Worm (Caenorhabditis elegans) whole organism, early embryonic: ENCODE data around the gene C47E8.3.

Experiments used
- B0310.2 ChIP-seq: sonication (generic microtip); optimal IDR thresholded peaks from 2 replicates; lab custom pipeline; 2016; ENCODE audit warnings: mild to moderate bottlenecking, missing genetic modification characterization, missing compliant biosample characterization
- F13C5.2 ChIP-seq: sonication (generic microtip); optimal IDR thresholded peaks from 2 replicates; lab custom pipeline; 2017; ENCODE audit warnings: mild to moderate bottlenecking, missing genetic modification characterization, inconsistent platforms, missing compliant biosample characterization
- aly-1 ChIP-seq: sonication (generic microtip); optimal IDR thresholded peaks from 2 replicates; lab custom pipeline; 2016; ENCODE audit warnings: missing genetic modification characterization, missing compliant biosample characterization
- ama-1 ChIP-seq: fragments of 150-350 bp; optimal IDR thresholded peaks from 2 replicates; lab custom pipeline; 2014
- ceh-13 ChIP-seq: fragments of 200-800 bp; sonication (Bioruptor generic); optimal IDR thresholded peaks from 2 replicates; lab custom pipeline; 2018; ENCODE audit warnings: mild to moderate bottlenecking, missing genetic modification characterization, missing compliant biosample characterization
- ceh-36 ChIP-seq: sonication (generic microtip); optimal IDR thresholded peaks from 2 replicates; lab custom pipeline; 2016; ENCODE audit warnings: missing genetic modification characterization, inconsistent platforms, missing compliant biosample characterization
- ets-7 ChIP-seq: sonication (generic microtip); optimal IDR thresholded peaks from 2 replicates; lab custom pipeline; 2016; ENCODE audit warnings: missing genotype, missing genetic modification characterization, missing compliant biosample characterization
- flt-1 ChIP-seq: fragments of 200-800 bp; sonication (Bioruptor generic); IDR thresholded peaks from 2 replicates; pipeline ENCODE4 v1.3.6; 2022; ENCODE audit warnings: missing genetic modification characterization, missing compliant biosample characterization
- hmbx-1 ChIP-seq: sonication (generic microtip); optimal IDR thresholded peaks from 2 replicates; lab custom pipeline; 2016; ENCODE audit warnings: mild to moderate bottlenecking, missing genetic modification characterization, missing compliant biosample characterization
- hmg-4 ChIP-seq: fragments of 200-800 bp; sonication (Bioruptor generic); optimal IDR thresholded peaks from 2 replicates; lab custom pipeline; 2018; ENCODE audit warnings: mild to moderate bottlenecking, missing genetic modification characterization, missing compliant biosample characterization
- hnd-1 ChIP-seq: sonication (generic microtip); optimal IDR thresholded peaks from 2 replicates; lab custom pipeline; 2016; ENCODE audit warnings: missing genetic modification characterization, missing compliant biosample characterization
- pes-1 ChIP-seq: fragments of 200-800 bp; sonication (Bioruptor generic); IDR thresholded peaks from 2 replicates; pipeline ENCODE4 v1.3.6; 2022; ENCODE audit warnings: missing genetic modification reagents, missing genetic modification characterization, missing compliant biosample characterization
- scrt-1 ChIP-seq: fragments of 200-800 bp; sonication (Bioruptor generic); IDR thresholded peaks from 2 replicates; pipeline ENCODE4 v1.3.6; 2022; ENCODE audit warnings: missing genetic modification characterization, missing compliant biosample characterization
- sea-1 ChIP-seq: fragments of 200-800 bp; sonication (Bioruptor generic); conservative IDR thresholded peaks from 2 replicates; pipeline ENCODE4 v1.3.6; 2022; ENCODE audit warnings: missing genetic modification characterization, missing compliant biosample characterization
- tbx-11 ChIP-seq: fragments of 200-800 bp; sonication (Bioruptor generic); IDR thresholded peaks from 2 replicates; pipeline ENCODE4 v1.3.6; 2022; ENCODE audit warnings: missing genetic modification characterization, missing compliant biosample characterization
- tbx-37 ChIP-seq: fragments of 200-800 bp; sonication (Bioruptor generic); conservative IDR thresholded peaks from 2 replicates; pipeline ENCODE4 v1.3.6; 2022; ENCODE audit warnings: missing genetic modification reagents, missing genetic modification characterization, missing compliant biosample characterization
- tra-4 ChIP-seq: sonication (generic microtip); optimal IDR thresholded peaks from 2 replicates; lab custom pipeline; 2017; ENCODE audit warnings: missing genetic modification characterization, missing compliant biosample characterization

C47E8.3 gene

ce11 chrV:14683926-14684325, 3.8 kb downstream of the C47E8.3 start:
- no peak for TF ChIP-seq ceh-36 (tag; lab: Kevin White, UChicago)
- no peak for TF ChIP-seq hmbx-1 (tag; lab: Kevin White, UChicago)
- TF ChIP-seq flt-1 (GFP tag; lab: Robert Waterston, UW): no peak
- TF ChIP-seq tbx-37: no peak
- TF ChIP-seq B0310.2 (tag; lab: Kevin White, UChicago): no peak
- no peak for TF ChIP-seq hmg-4 (GFP tag; lab: Kevin White, UChicago)
- TF ChIP-seq F13C5.2 (tag; lab: Kevin White, UChicago): no peak
- TF ChIP-seq ceh-13: no peak
- no peak for TF ChIP-seq sea-1 (GFP tag; lab: Robert Waterston, UW)
- no peak for TF ChIP-seq aly-1 (tag; lab: Kevin White, UChicago)
- no peak for TF ChIP-seq pes-1 (GFP tag; lab: Robert Waterston, UW)
- no peak for TF ChIP-seq hnd-1 (tag; lab: Kevin White, UChicago)
- TF ChIP-seq ama-1 (lab: Kevin White, UChicago): no peak
- TF ChIP-seq ets-7 (tag; lab: Kevin White, UChicago): no peak
- TF ChIP-seq scrt-1 (GFP tag; lab: Robert Waterston, UW): no peak

DNA sequence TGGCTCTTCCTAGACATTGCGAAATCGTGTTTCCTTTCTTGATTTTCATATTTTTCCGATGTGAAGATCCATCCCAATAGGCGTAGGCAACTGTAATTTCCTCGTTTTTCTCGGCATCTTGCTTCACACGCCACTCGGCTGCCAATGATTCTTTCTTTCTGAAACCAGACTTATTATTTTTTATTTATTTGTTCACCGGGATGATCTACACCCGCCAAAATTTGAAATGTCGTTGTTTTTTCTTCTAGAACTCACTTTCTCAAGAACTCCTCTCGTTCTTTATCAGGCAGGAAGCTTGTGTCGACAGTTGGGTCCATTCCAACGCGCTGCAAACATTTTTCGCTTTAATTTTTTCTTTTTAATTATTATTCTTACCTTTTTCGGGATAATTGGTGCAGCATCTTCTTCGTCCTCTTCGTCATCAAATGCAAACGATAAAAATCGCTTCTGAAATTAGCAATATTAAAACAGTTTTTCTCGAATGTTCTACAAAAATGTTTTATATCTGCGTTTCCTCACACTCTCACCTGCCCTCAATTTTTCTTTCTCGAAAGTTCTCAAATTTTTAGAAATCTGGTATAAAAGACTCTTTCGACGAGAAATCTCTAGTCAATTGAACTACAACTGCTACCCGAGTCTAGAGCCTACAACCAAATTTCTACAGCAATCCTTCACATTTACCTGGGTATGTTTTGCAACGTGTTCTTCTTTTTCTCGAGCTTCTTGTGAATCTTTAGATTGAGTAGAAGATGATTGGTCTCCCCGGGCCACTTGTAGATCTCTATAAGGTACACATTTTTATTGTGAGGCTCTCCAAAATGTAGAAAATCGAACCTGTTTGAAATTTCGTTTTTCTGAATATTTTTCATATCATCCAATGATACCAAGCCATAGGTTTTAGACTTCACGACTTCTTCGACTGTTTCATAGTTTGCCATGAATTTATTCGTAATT, 4.5 kb downstream of the C47E8.3 start, which contains the start of gene hsp-90:
hsp-90 (plus strand) TSS at position 560 of the 954 bp plus-strand sequence.
- TF ChIP-seq ets-7 (tag; lab: Kevin White, UChicago) (no peak), hmg-4 (GFP tag; lab: Kevin White, UChicago) (no peak), scrt-1 (GFP tag; lab: Robert Waterston, UW) (no peak)

- TF ChIP-seq hmg-4 (GFP tag; lab: Kevin White, UChicago): peak; percentile 36
- TF ChIP-seq tra-4: peak; percentile 57
- no peak for TF ChIP-seq hmbx-1 (tag; lab: Kevin White, UChicago)
- TF ChIP-seq tbx-37: peak; percentile 75
- no peak for TF ChIP-seq ceh-13
- peak; percentile 54; the same call in 1 of the 2 replicates for TF ChIP-seq pes-1 (GFP tag; lab: Robert Waterston, UW)
- TF ChIP-seq scrt-1 (GFP tag; lab: Robert Waterston, UW): no peak
- no peak for TF ChIP-seq ets-7 (tag; lab: Kevin White, UChicago)
- no peak for TF ChIP-seq F13C5.2 (tag; lab: Kevin White, UChicago)
- TF ChIP-seq ama-1 (lab: Kevin White, UChicago): peak; percentile 66
- TF ChIP-seq tbx-11 (GFP tag; lab: Robert Waterston, UW): no peak
- TF ChIP-seq aly-1 (tag; lab: Kevin White, UChicago): no peak
- peak; percentile 34; the same call in 1 of the 2 replicates for TF ChIP-seq flt-1 (GFP tag; lab: Robert Waterston, UW)
These were observed 5.4 kb downstream of the C47E8.3 start, which contains the start of gene C47E8.4 for ce11 chrV:14685435-14686058. Gene C47E8.4 (minus strand): TSS chrV:14685485.

DNA sequence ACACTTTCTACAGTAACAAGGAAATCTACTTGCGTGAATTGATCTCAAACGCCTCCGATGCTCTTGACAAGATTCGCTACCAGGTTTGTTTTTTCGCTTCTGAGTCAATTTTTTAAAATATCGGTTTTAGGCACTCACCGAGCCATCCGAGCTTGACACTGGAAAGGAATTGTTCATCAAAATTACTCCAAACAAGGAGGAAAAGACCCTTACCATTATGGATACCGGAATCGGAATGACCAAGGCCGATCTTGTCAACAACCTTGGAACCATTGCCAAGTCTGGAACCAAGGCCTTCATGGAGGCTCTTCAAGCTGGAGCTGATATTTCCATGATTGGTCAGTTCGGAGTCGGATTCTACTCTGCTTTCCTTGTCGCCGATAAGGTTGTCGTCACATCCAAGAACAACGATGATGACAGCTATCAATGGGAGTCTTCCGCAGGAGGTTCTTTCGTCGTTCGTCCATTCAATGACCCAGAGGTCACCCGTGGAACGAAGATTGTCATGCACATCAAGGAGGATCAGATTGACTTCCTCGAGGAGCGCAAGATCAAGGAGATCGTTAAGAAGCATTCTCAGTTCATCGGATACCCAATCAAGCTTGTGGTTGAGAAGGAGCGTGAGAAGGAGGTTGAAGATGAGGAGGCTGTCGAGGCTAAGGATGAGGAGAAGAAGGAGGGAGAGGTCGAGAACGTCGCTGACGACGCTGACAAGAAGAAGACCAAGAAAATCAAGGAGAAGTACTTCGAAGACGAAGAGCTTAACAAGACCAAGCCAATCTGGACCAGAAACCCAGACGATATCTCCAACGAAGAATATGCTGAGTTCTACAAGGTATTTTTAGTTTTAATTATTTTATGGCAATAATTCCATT, 6.4 kb downstream of the C47E8.3 start:
- TF ChIP-seq scrt-1 (GFP tag; lab: Robert Waterston, UW): 0 out of 2 replicates have a peak, but pooled peaks have one; percentile 39
- TF ChIP-seq hmbx-1 (tag; lab: Kevin White, UChicago): no peak

DNA sequence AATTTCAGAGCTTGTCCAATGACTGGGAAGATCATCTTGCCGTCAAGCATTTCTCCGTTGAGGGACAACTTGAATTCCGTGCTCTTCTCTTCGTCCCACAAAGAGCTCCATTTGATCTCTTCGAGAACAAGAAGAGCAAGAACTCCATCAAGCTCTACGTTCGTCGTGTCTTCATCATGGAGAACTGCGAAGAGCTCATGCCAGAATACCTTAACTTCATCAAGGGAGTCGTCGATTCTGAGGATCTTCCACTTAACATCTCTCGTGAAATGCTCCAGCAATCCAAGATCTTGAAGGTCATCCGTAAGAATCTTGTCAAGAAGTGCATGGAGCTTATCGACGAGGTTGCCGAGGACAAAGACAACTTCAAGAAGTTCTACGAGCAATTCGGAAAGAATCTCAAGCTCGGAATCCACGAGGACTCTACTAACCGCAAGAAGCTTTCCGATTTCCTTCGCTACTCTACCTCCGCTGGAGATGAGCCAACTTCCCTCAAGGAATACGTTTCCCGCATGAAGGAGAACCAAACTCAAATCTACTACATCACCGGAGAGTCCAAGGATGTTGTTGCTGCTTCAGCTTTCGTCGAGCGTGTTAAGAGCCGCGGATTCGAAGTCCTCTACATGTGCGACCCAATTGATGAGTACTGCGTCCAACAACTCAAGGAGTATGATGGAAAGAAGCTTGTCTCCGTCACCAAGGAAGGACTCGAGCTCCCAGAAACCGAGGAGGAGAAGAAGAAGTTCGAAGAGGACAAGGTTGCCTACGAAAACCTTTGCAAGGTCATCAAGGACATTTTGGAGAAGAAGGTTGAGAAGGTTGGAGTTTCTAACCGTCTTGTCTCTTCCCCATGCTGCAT, 7.2 kb downstream of the C47E8.3 start:
- 0 out of 2 replicates have a peak, but pooled peaks have one; percentile 41 for TF ChIP-seq scrt-1 (GFP tag; lab: Robert Waterston, UW)
- TF ChIP-seq ceh-36 (tag; lab: Kevin White, UChicago): no peak
- peak; percentile 26; the same call in 1 of the 2 replicates for TF ChIP-seq flt-1 (GFP tag; lab: Robert Waterston, UW)

DNA sequence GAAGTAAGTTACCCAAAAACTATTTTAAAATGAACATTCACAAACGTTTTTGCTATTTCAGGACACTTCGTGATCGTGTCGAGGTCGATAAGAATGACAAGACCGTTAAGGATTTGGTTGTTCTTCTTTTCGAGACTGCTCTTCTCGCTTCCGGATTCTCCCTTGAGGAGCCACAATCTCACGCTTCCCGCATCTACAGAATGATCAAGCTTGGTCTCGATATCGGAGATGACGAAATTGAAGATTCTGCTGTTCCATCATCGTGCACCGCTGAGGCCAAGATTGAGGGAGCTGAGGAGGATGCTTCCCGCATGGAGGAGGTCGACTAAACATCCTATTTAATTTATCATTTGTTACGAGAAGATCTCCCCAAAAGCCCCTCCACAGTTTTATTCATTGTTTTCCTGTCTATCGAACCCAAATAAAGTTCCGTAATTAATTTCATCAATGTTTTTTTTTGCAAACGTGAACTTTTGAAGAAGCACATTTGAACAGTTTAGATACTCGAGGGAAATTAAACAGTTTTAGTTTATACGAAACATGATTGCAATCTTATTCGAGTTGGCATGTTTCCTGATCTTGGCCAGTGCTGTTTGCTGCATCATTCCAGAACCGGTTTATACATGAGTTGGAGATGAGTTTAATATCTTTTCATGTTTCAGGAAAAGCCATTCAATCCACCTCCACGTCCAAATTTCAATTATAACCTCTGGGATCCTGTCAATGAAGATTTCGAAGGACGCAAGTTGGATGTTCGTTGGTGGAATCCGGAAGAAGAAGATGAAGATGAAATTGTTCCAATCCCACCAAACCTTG, 8.2 kb downstream of the C47E8.3 start, which contains the start of gene C47E8.11:
C47E8.11 (plus strand) TSS at position 520 of the 816 bp plus-strand sequence.
- TF ChIP-seq tbx-11 (GFP tag; lab: Robert Waterston, UW) (no peak), hnd-1 (tag; lab: Kevin White, UChicago) (no peak), hmg-4 (GFP tag; lab: Kevin White, UChicago) (no peak), aly-1 (tag; lab: Kevin White, UChicago) (no peak), ama-1 (lab: Kevin White, UChicago) (peak; percentile 58), tbx-37 (no peak), ets-7 (tag; lab: Kevin White, UChicago) (peak; percentile 30), B0310.2 (tag; lab: Kevin White, UChicago) (no peak), F13C5.2 (tag; lab: Kevin White, UChicago) (no peak)
